Worm (Caenorhabditis elegans) whole organism, L3 larva: ENCODE data around the gene F55B11.5.

Source experiments
- ama-1 ChIP-seq: fragments of 150-350 bp; optimal IDR thresholded peaks from 2 replicates; lab custom pipeline; 2018
- elt-2 ChIP-seq: sonication (generic microtip); optimal IDR thresholded peaks from 2 replicates; lab custom pipeline; 2016; ENCODE audit warnings: missing genetic modification reagents, mild to moderate bottlenecking, missing genetic modification characterization, missing compliant biosample characterization
- nhr-11 ChIP-seq: fragments of 150-350 bp; optimal IDR thresholded peaks from 2 replicates; lab custom pipeline; 2014; ENCODE audit warnings: missing biosample characterization, missing genetic modification characterization
- nhr-12 ChIP-seq: fragments of 150-350 bp; optimal IDR thresholded peaks from 2 replicates; lab custom pipeline; 2014; ENCODE audit warnings: missing biosample characterization, missing genetic modification characterization
- pqm-1 ChIP-seq: fragments of 150-350 bp; optimal IDR thresholded peaks from 2 replicates; lab custom pipeline; 2017; ENCODE audit warnings: missing biosample characterization, missing genetic modification characterization, inconsistent platforms
- skn-1 ChIP-seq: fragments of 150-350 bp; optimal IDR thresholded peaks from 2 replicates; lab custom pipeline; 2014; ENCODE audit warnings: missing biosample characterization, missing genetic modification characterization
- unc-39 ChIP-seq: sonication (generic microtip); optimal IDR thresholded peaks from 4 replicates; lab custom pipeline; 2017; ENCODE audit warnings: missing biosample characterization, missing genetic modification characterization
- zag-1 ChIP-seq: fragments of 150-350 bp; optimal IDR thresholded peaks from 2 replicates; lab custom pipeline; 2014; ENCODE audit warnings: missing biosample characterization, missing genetic modification characterization

DNA sequence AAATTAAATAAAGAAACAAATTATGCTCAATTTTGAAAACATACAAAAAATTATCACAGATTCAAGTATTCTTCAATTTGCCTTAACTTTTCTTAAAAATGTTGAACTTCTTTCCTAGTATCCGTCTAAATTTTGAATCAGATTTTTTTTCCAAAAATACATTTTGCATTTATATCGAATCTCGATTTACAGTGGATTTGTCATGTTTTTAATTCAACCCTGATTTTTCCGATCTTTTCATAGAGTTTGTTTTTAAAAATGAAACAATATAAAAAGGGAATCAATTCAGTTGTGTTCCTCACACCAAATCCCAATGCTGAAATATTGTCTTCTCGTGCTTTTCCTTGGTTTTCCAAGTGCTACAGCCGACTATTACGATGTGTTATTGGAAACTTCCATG, 3.1 kb upstream of the F55B11.5 start, which contains the start of gene F55B11.3:
- TF ChIP-seq ama-1 (lab: Kevin White, UChicago) (no peak), unc-39 (no peak), pqm-1 (tag; lab: Kevin White, UChicago) (no peak), nhr-12 (tag; lab: Kevin White, UChicago) (no peak), zag-1 (tag; lab: Kevin White, UChicago) (no peak), elt-2 (tag; lab: Kevin White, UChicago) (no peak), nhr-11 (tag; lab: Kevin White, UChicago) (no peak), skn-1 (tag; lab: Kevin White, UChicago) (no peak)
